Fruit fly (Drosophila melanogaster) whole organism, adult: ENCODE data around the gene Dop1R1.

Source experiments
- CG12768 ChIP-seq: fragments of 200-800 bp; sonication (Bioruptor generic); optimal IDR thresholded peaks from 2 replicates; lab custom pipeline; 2017; ENCODE audit warnings: missing biosample characterization, missing genetic modification characterization, mild to moderate bottlenecking, moderate library complexity, missing genetic modification reagents
- CG33017 ChIP-seq: fragments of 200-800 bp; sonication (Bioruptor generic); optimal IDR thresholded peaks from 2 replicates; lab custom pipeline; 2018; ENCODE audit warnings: missing biosample characterization, mild to moderate bottlenecking, missing genetic modification characterization, moderate library complexity
- CG5204 ChIP-seq: fragments of 200-800 bp; sonication (Bioruptor generic); optimal IDR thresholded peaks from 2 replicates; lab custom pipeline; 2016; ENCODE audit warnings: missing biosample characterization, missing genetic modification characterization
- CG7045 ChIP-seq: fragments of 200-800 bp; sonication (Bioruptor generic); optimal IDR thresholded peaks from 2 replicates; lab custom pipeline; 2017; ENCODE audit warnings: missing biosample characterization, mild to moderate bottlenecking, missing genetic modification characterization
- Clk ChIP-seq: fragments of 200-800 bp; sonication (Bioruptor generic); optimal IDR thresholded peaks from 2 replicates; lab custom pipeline; 2017; ENCODE audit warnings: missing biosample characterization, missing genetic modification characterization
- Crg-1 ChIP-seq: fragments of 200-800 bp; sonication (Bioruptor generic); optimal IDR thresholded peaks from 2 replicates; lab custom pipeline; 2016; ENCODE audit warnings: missing biosample characterization, missing genetic modification characterization
- bab1 ChIP-seq: fragments of 200-800 bp; sonication (Bioruptor generic); optimal IDR thresholded peaks from 3 replicates; lab custom pipeline; 2019; ENCODE audit warnings: missing biosample characterization, mild to moderate bottlenecking, missing genetic modification characterization, moderate library complexity
- ovo ChIP-seq: fragments of 200-800 bp; sonication (Bioruptor generic); optimal IDR thresholded peaks from 2 replicates; lab custom pipeline; 2016; ENCODE audit warnings: missing biosample characterization, missing genetic modification characterization
- tj ChIP-seq: fragments of 200-800 bp; sonication (Bioruptor generic); optimal IDR thresholded peaks from 3 replicates; lab custom pipeline; 2017; ENCODE audit warnings: missing biosample characterization, mild to moderate bottlenecking, missing genetic modification characterization, moderate library complexity

dm6 chr3R:14162176-14162759, 52.3 kb downstream of the Dop1R1 start, which contains the start of gene CG3199:
- TF ChIP-seq CG7045 (GFP tag; lab: Kevin White, UChicago) (no peak), Clk (no peak), ovo (no peak), CG33017 (tag; lab: Kevin White, UChicago) (no peak), CG12768 (GFP tag; lab: Kevin White, UChicago) (no peak), tj (no peak), bab1 (GFP tag; lab: Kevin White, UChicago) (no peak), CG5204 (GFP tag; lab: Kevin White, UChicago) (no peak), Crg-1 (no peak)
